Worm (Caenorhabditis elegans): ENCODE results near the gene F52B11.2.

DNA sequence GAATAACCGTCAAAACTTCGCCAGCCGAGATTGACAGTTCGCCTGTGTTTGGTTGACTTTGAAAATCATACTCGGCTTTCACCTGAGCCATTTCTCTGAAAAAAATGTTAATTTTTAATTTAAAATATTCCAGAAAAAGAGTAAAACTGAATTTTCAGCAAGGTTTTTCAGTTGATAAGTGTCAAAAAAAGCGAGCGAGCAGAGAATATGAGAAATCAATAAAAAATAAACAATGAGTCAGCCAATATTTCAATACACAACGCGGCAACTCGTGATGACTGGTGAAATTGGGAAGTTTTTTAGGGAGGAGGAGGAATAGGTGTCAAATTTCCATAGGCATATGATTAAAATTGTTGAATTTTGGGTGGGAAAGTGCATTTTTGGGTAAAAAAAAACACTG is 13.6 kb upstream of the F52B11.2 start, which contains the start of gene lst-4:
- no peak for TF ChIP-seq ztf-11 (tag; optimal IDR thresholded peaks at IDR 0.05)
- no peak for TF ChIP-seq nhr-237 (tag; optimal IDR thresholded peaks at IDR 0.05)
